Fruit fly (Drosophila melanogaster): ENCODE results near the gene Cyp28d1.

The Cyp28d1 gene

dm6 chr2L:5240520-5240919 lies 30.3 kb downstream of the Cyp28d1 start (continued):
- TF ChIP-seq CG5180 (GFP tag; optimal IDR thresholded peaks at IDR 0.05) (no peak), pho (GFP tag; optimal IDR thresholded peaks at IDR 0.05) (no peak), bbx (GFP tag; IDR thresholded peaks at IDR 0.05; ENCODE audit: partially characterized antibody) (peak; percentile 90), so (GFP tag; IDR thresholded peaks at IDR 0.05) (peak; percentile 7; the same call in 1 of the 3 replicates), CG1602 (GFP tag; optimal IDR thresholded peaks at IDR 0.05) (no peak), gfzf (GFP tag; optimal IDR thresholded peaks at IDR 0.05) (no peak), CG11093 (GFP tag; IDR thresholded peaks at IDR 0.05) (no peak), CG1647 (GFP tag; optimal IDR thresholded peaks at IDR 0.05) (no peak), tin (GFP tag; optimal IDR thresholded peaks at IDR 0.05) (no peak), MBD-R2 (GFP tag; IDR thresholded peaks at IDR 0.05) (no peak), CHES-1-like (GFP tag; optimal IDR thresholded peaks at IDR 0.05) (no peak), Doc3 (GFP tag; IDR thresholded peaks at IDR 0.05; ENCODE audit: partially characterized antibody) (no peak), pros (GFP tag; optimal IDR thresholded peaks at IDR 0.05) (peak; percentile 42), CG10431 (GFP tag; optimal IDR thresholded peaks at IDR 0.05) (no peak), amos (GFP tag; IDR thresholded peaks at IDR 0.05; ENCODE audit: partially characterized antibody) (peak; percentile 82), CG7963 (GFP tag; IDR thresholded peaks at IDR 0.05; ENCODE audit: partially characterized antibody) (peak; percentile 84), ato (GFP tag; IDR thresholded peaks at IDR 0.05; ENCODE audit: partially characterized antibody) (peak; percentile 78), B-H1 (GFP tag; IDR thresholded peaks at IDR 0.05) (peak; percentile 14; the same call in 1 of the 3 replicates), CG9932 (GFP tag; IDR thresholded peaks at IDR 0.05) (no peak), zfh2 (GFP tag; optimal IDR thresholded peaks at IDR 0.05) (no peak), klu (GFP tag; IDR thresholded peaks at IDR 0.05) (no peak), stwl (tag; optimal IDR thresholded peaks at IDR 0.05) (no peak), fd96Cb (tag; optimal IDR thresholded peaks at IDR 0.05) (no peak), CG34224 (GFP tag; IDR thresholded peaks at IDR 0.05; ENCODE audit: partially characterized antibody) (peak; percentile 54), Opbp (GFP tag; IDR thresholded peaks at IDR 0.05; ENCODE audit: partially characterized antibody) (peak; percentile 92), CG8359 (GFP tag; optimal IDR thresholded peaks at IDR 0.05; ENCODE audit: borderline replicate concordance) (peak; percentile 35), CG2199 (GFP tag; IDR thresholded peaks at IDR 0.05) (peak; percentile 89), CG7786 (GFP tag; optimal IDR thresholded peaks at IDR 0.05) (no peak), CG5245 (GFP tag; optimal IDR thresholded peaks at IDR 0.05) (no peak), CG15514 (GFP tag; optimal IDR thresholded peaks at IDR 0.05) (no peak), CG18262 (tag; optimal IDR thresholded peaks at IDR 0.05) (peak; percentile 4), nerfin-2 (GFP tag; IDR thresholded peaks at IDR 0.05; ENCODE audit: partially characterized antibody) (peak; percentile 80), CG2712 (tag; optimal IDR thresholded peaks at IDR 0.05) (peak; percentile 12), jigr1 (GFP tag; IDR thresholded peaks at IDR 0.05) (no peak), CG17612 (GFP tag; IDR thresholded peaks at IDR 0.05) (no peak), CG5953 (GFP tag; IDR thresholded peaks at IDR 0.05) (no peak), mld (GFP tag; IDR thresholded peaks at IDR 0.05; ENCODE audit: partially characterized antibody) (peak; percentile 87), CG33213 (GFP tag; optimal IDR thresholded peaks at IDR 0.05) (no peak), Elba2 (GFP tag; optimal IDR thresholded peaks at IDR 0.05) (no peak), CG9437 (GFP tag; optimal IDR thresholded peaks at IDR 0.05) (no peak), Hr51 (GFP tag; optimal IDR thresholded peaks at IDR 0.05) (no peak), p53 (GFP tag; optimal IDR thresholded peaks at IDR 0.05) (no peak), slbo (GFP tag; IDR thresholded peaks at IDR 0.05) (0 out of 2 replicates have a peak, but pooled peaks have one; percentile 30), gt (GFP tag; IDR thresholded peaks at IDR 0.05) (no peak), chinmo (GFP tag; IDR thresholded peaks at IDR 0.05; ENCODE audit: partially characterized antibody) (peak; percentile 75; the same call in 2 of the 4 replicates), ase (GFP tag; IDR thresholded peaks at IDR 0.05) (no peak), CG3995 (GFP tag; optimal IDR thresholded peaks at IDR 0.05) (no peak), CG13287 (GFP tag; IDR thresholded peaks at IDR 0.05; ENCODE audit: partially characterized antibody) (peak; percentile 43; the same call in 1 of the 2 replicates), ind (GFP tag; optimal IDR thresholded peaks at IDR 0.05) (no peak), tap (tag; optimal IDR thresholded peaks at IDR 0.05) (peak; percentile 45)

Measured in whole organism, embryonic.